Fruit fly (Drosophila melanogaster) whole organism, embryonic: ENCODE results near the gene RpS17.

Experiments used
- Adf1 ChIP-seq: fragments of 200-800 bp; sonication (Bioruptor generic); IDR thresholded peaks from 2 replicates; pipeline ENCODE4 v1.3.6; 2022; ENCODE audit warnings: missing biosample characterization, missing genetic modification characterization
- CG11560 ChIP-seq: fragments of 200-800 bp; sonication (Bioruptor generic); IDR thresholded peaks from 3 replicates; pipeline ENCODE4 v1.3.6; 2022; ENCODE audit warnings: missing biosample characterization, missing genetic modification characterization
- CG11723 ChIP-seq: fragments of 200-800 bp; sonication (Bioruptor generic); optimal IDR thresholded peaks from 2 replicates; lab custom pipeline; 2017; ENCODE audit warnings: missing biosample characterization, mild to moderate bottlenecking, missing genetic modification characterization
- CG12659 ChIP-seq: fragments of 200-800 bp; sonication (Bioruptor generic); optimal IDR thresholded peaks from 3 replicates; lab custom pipeline; 2017; ENCODE audit warnings: mild to moderate bottlenecking, missing biosample characterization, missing genetic modification reagents, missing genetic modification characterization
- CG13123 ChIP-seq: fragments of 200-800 bp; sonication (Bioruptor generic); optimal IDR thresholded peaks from 2 replicates; lab custom pipeline; 2016; ENCODE audit warnings: missing biosample characterization, missing genetic modification characterization
- CG15479 ChIP-seq: fragments of 200-800 bp; sonication (Bioruptor generic); optimal IDR thresholded peaks from 3 replicates; lab custom pipeline; 2019; ENCODE audit warnings: missing biosample characterization, mild to moderate bottlenecking, missing genetic modification characterization, moderate library complexity
- CG16779 ChIP-seq: fragments of 200-800 bp; sonication (Bioruptor generic); IDR thresholded peaks from 2 replicates; pipeline ENCODE4 v1.3.6; 2022; ENCODE audit warnings: missing biosample characterization, missing genetic modification characterization
- CG17829 ChIP-seq: fragments of 200-800 bp; optimal IDR thresholded peaks from 2 replicates; lab custom pipeline; 2019; ENCODE audit warnings: missing biosample characterization, mild to moderate bottlenecking, missing genetic modification characterization, moderate library complexity
- CG18011 ChIP-seq: fragments of 200-800 bp; sonication (Bioruptor generic); optimal IDR thresholded peaks from 2 replicates; lab custom pipeline; 2017; ENCODE audit warnings: missing biosample characterization, missing genetic modification characterization, mild to moderate bottlenecking, moderate library complexity, missing genotype
- CG1832 ChIP-seq: fragments of 200-800 bp; sonication (Bioruptor generic); optimal IDR thresholded peaks from 2 replicates; lab custom pipeline; 2017; ENCODE audit warnings: missing biosample characterization, mild to moderate bottlenecking, missing genetic modification characterization, inconsistent platforms
- CG32532 ChIP-seq: fragments of 200-800 bp; sonication (Bioruptor generic); IDR thresholded peaks from 2 replicates; pipeline ENCODE4 v1.3.6; 2022; ENCODE audit warnings: missing biosample characterization, missing genetic modification characterization
- CG3281 ChIP-seq: fragments of 200-800 bp; sonication (Bioruptor generic); optimal IDR thresholded peaks from 3 replicates; lab custom pipeline; 2017; ENCODE audit warnings: missing biosample characterization, mild to moderate bottlenecking, missing genetic modification characterization
- CG34376 ChIP-seq: fragments of 200-800 bp; sonication (Bioruptor generic); optimal IDR thresholded peaks from 2 replicates; lab custom pipeline; 2018; ENCODE audit warnings: missing biosample characterization, mild to moderate bottlenecking, missing genetic modification characterization
- CG4820 ChIP-seq: fragments of 200-800 bp; sonication (Bioruptor generic); optimal IDR thresholded peaks from 3 replicates; lab custom pipeline; 2016; ENCODE audit warnings: missing biosample characterization, missing genetic modification characterization
- CG5245 ChIP-seq: fragments of 200-800 bp; sonication (Bioruptor generic); optimal IDR thresholded peaks from 3 replicates; lab custom pipeline; 2016; ENCODE audit warnings: missing biosample characterization, missing genetic modification characterization
- CG5953 ChIP-seq: fragments of 200-800 bp; sonication (Bioruptor generic); IDR thresholded peaks from 2 replicates; pipeline ENCODE4 v1.3.6; 2022; ENCODE audit warnings: missing biosample characterization, missing genetic modification characterization
- CG8478 ChIP-seq: fragments of >200 bp; optimal IDR thresholded peaks from 2 replicates; lab custom pipeline; 2018
- D ChIP-seq, 2 experiments: fragments of 200-800 bp in 1 of 2; fragments of >200 bp in 1 of 2; sonication (Bioruptor generic) in 1 of 2; optimal IDR thresholded peaks; 2 replicates in 1 of 2; 3 replicates in 1 of 2; lab custom pipeline; 2017; ENCODE audit warnings: mild to moderate bottlenecking in 1 of 2, missing biosample characterization in 1 of 2, missing genetic modification characterization in 1 of 2, missing genetic modification reagents in 1 of 2
- E2f1 ChIP-seq: fragments of 200-800 bp; sonication (Bioruptor generic); IDR thresholded peaks from 2 replicates; pipeline ENCODE4 v1.3.6; 2022; ENCODE audit warnings: missing biosample characterization, missing genetic modification characterization
- Hr78 ChIP-seq, 2 experiments: fragments of 200-800 bp in 1 of 2; fragments of >200 bp in 1 of 2; sonication (Bioruptor generic) in 1 of 2; optimal IDR thresholded peaks; 2 replicates each; lab custom pipeline; 2017 to 2019; ENCODE audit warnings: missing biosample characterization in 2 of 2, missing genetic modification characterization in 2 of 2, mild to moderate bottlenecking in 1 of 2, moderate library complexity in 1 of 2
- MESR4 ChIP-seq: fragments of 200-800 bp; sonication (Bioruptor generic); optimal IDR thresholded peaks from 2 replicates; lab custom pipeline; 2018; ENCODE audit warnings: missing biosample characterization, mild to moderate bottlenecking, missing genetic modification characterization, moderate library complexity
- aop ChIP-seq: fragments of 200-800 bp; sonication (Bioruptor generic); IDR thresholded peaks from 2 replicates; pipeline ENCODE4 v1.3.6; 2022; ENCODE audit warnings: missing biosample characterization, missing genetic modification characterization
- bbx ChIP-seq: fragments of 200-800 bp; sonication (Bioruptor generic); IDR thresholded peaks from 2 replicates; pipeline ENCODE4 v1.3.6; 2022; ENCODE audit warnings: missing biosample characterization, missing genetic modification characterization; ENCODE audit not compliant: partially characterized antibody
- cg ChIP-seq: fragments of 200-800 bp; sonication (Bioruptor generic); optimal IDR thresholded peaks from 3 replicates; lab custom pipeline; 2019; ENCODE audit warnings: missing biosample characterization, mild to moderate bottlenecking, missing genetic modification characterization, moderate library complexity
- crol ChIP-seq: fragments of 200-800 bp; sonication (Bioruptor generic); IDR thresholded peaks from 2 replicates; pipeline ENCODE4 v1.3.6; 2022; ENCODE audit warnings: missing biosample characterization, missing genetic modification characterization
- crp ChIP-seq, 2 experiments: fragments of 200-800 bp; sonication (Bioruptor generic); optimal IDR thresholded peaks; 2 replicates in 1 of 2; 3 replicates in 1 of 2; lab custom pipeline; 2017; ENCODE audit warnings: missing biosample characterization in 2 of 2, missing genetic modification characterization in 2 of 2, mild to moderate bottlenecking in 1 of 2, moderate library complexity in 1 of 2
- disco-r ChIP-seq: fragments of 200-800 bp; sonication (Bioruptor generic); optimal IDR thresholded peaks from 2 replicates; lab custom pipeline; 2016; ENCODE audit warnings: missing biosample characterization, missing genetic modification characterization
- dpn ChIP-seq, 2 experiments: fragments of 200-800 bp; sonication (Bioruptor generic); optimal IDR thresholded peaks; 3 replicates each; lab custom pipeline; 2016; ENCODE audit warnings: missing biosample characterization in 2 of 2, missing genetic modification characterization in 2 of 2
- gsb-n ChIP-seq: fragments of 200-800 bp; sonication (Bioruptor generic); optimal IDR thresholded peaks from 3 replicates; lab custom pipeline; 2018; ENCODE audit warnings: missing biosample characterization, mild to moderate bottlenecking, missing genetic modification characterization
- kay ChIP-seq: fragments of 200-800 bp; sonication (Bioruptor generic); optimal IDR thresholded peaks from 2 replicates; lab custom pipeline; 2016; ENCODE audit warnings: missing biosample characterization, missing genetic modification characterization
- nerfin-1 ChIP-seq: fragments of 200-800 bp; sonication (Bioruptor generic); optimal IDR thresholded peaks from 3 replicates; lab custom pipeline; 2019; ENCODE audit warnings: missing biosample characterization, mild to moderate bottlenecking, missing genetic modification characterization, moderate library complexity
- nom ChIP-seq: fragments of 200-800 bp; sonication (Bioruptor generic); optimal IDR thresholded peaks from 2 replicates; lab custom pipeline; 2017; ENCODE audit warnings: missing biosample characterization, missing genetic modification characterization, mild to moderate bottlenecking, moderate library complexity, missing genetic modification reagents
- pb ChIP-seq: fragments of 200-800 bp; sonication (Bioruptor generic); optimal IDR thresholded peaks from 3 replicates; lab custom pipeline; 2016; ENCODE audit warnings: missing biosample characterization, missing genetic modification characterization
- pho ChIP-seq: fragments of 200-800 bp; sonication (Bioruptor generic); optimal IDR thresholded peaks from 2 replicates; lab custom pipeline; 2016; ENCODE audit warnings: missing biosample characterization, missing genetic modification characterization
- pros ChIP-seq: fragments of 200-800 bp; sonication (Bioruptor generic); optimal IDR thresholded peaks from 3 replicates; lab custom pipeline; 2019; ENCODE audit warnings: missing biosample characterization, mild to moderate bottlenecking, missing genetic modification characterization, moderate library complexity
- schlank ChIP-seq: fragments of 200-800 bp; sonication (Bioruptor generic); optimal IDR thresholded peaks from 2 replicates; lab custom pipeline; 2018; ENCODE audit warnings: missing biosample characterization, mild to moderate bottlenecking, missing genetic modification characterization
- seq ChIP-seq: fragments of 200-800 bp; sonication (Bioruptor generic); IDR thresholded peaks from 2 replicates; pipeline ENCODE4 v1.3.6; 2022; ENCODE audit warnings: missing biosample characterization, missing genetic modification characterization
- slbo ChIP-seq: fragments of 200-800 bp; sonication (Bioruptor generic); IDR thresholded peaks from 2 replicates; pipeline ENCODE4 v1.3.6; 2022; ENCODE audit warnings: missing biosample characterization, missing genetic modification characterization
- slou ChIP-seq: fragments of 200-800 bp; sonication (Bioruptor generic); optimal IDR thresholded peaks from 3 replicates; lab custom pipeline; 2016; ENCODE audit warnings: missing biosample characterization, missing genetic modification characterization
- toy ChIP-seq: fragments of 200-800 bp; sonication (Bioruptor generic); IDR thresholded peaks from 2 replicates; pipeline ENCODE4 v1.3.6; 2022; ENCODE audit warnings: missing biosample characterization, missing genetic modification characterization
- usp ChIP-seq: fragments of >200 bp; optimal IDR thresholded peaks from 2 replicates; lab custom pipeline; 2017; ENCODE audit warnings: missing biosample characterization, missing genetic modification characterization
- wor ChIP-seq: fragments of 200-800 bp; sonication (Bioruptor generic); IDR thresholded peaks from 2 replicates; pipeline ENCODE4 v1.3.6; 2022; ENCODE audit warnings: missing biosample characterization, missing genetic modification characterization

The RpS17 gene

dm6 chr3L:9410754-9411423, 18.7 kb downstream of the RpS17 start, which contains the start of the genes CG4022 and Cpsf5 (continued):
- TF ChIP-seq CG4820 (GFP tag; lab: Kevin White, UChicago): peak; percentile 61
- TF ChIP-seq CG15479: peak; percentile 66
- TF ChIP-seq MESR4 (GFP tag; lab: Kevin White, UChicago): peak; percentile 50
- peak; percentile 63 for TF ChIP-seq schlank (tag; lab: Kevin White, UChicago)
- TF ChIP-seq CG18011 (GFP tag; lab: Kevin White, UChicago): peak; percentile 58
- TF ChIP-seq aop: no peak
- peak in 1 of 2 experiments; percentile 53 for TF ChIP-seq crp (GFP tag; optimal IDR thresholded peaks at IDR 0.05; lab: Kevin White, UChicago)
- no peak for TF ChIP-seq disco-r (GFP tag; lab: Kevin White, UChicago)
- peak; percentile 67 for TF ChIP-seq pho (GFP tag; lab: Kevin White, UChicago)
- no peak for TF ChIP-seq CG8478 (lab: Kevin White, UChicago)
- peak; percentile 84 for TF ChIP-seq gsb-n (tag; lab: Kevin White, UChicago)
- peak; percentile 23 for TF ChIP-seq CG34376 (GFP tag; lab: Kevin White, UChicago)
- TF ChIP-seq pb: peak; percentile 31

dm6 chr3L:9410030-9410589, 19.5 kb downstream of the RpS17 start:
- peak; percentile 24 for TF ChIP-seq nerfin-1 (tag; lab: Kevin White, UChicago)
- TF ChIP-seq MESR4 (GFP tag; lab: Kevin White, UChicago): peak; percentile 26
- no peak for TF ChIP-seq CG12659 (GFP tag; lab: Kevin White, UChicago)
- no peak for TF ChIP-seq CG17829 (tag; lab: Kevin White, UChicago)
- TF ChIP-seq CG3281 (GFP tag; lab: Kevin White, UChicago): no peak
- no peak for TF ChIP-seq Adf1 (GFP tag; lab: Robert Waterston, UW)
- TF ChIP-seq Hr78 (GFP tag; optimal IDR thresholded peaks at IDR 0.05; lab: Kevin White, UChicago): peak in 1 of 2 experiments; percentile 20
- peak; percentile 64 for TF ChIP-seq crol
- 0 out of 2 replicates have a peak, but pooled peaks have one; percentile 5 for TF ChIP-seq bbx (GFP tag; lab: Robert Waterston, UW)
- peak; percentile 13 for TF ChIP-seq nom (GFP tag; lab: Kevin White, UChicago)
- TF ChIP-seq D (optimal IDR thresholded peaks at IDR 0.05; lab: Kevin White, UChicago): peak; percentile 69
- TF ChIP-seq D (GFP tag; optimal IDR thresholded peaks at IDR 0.05; lab: Kevin White, UChicago): no peak
- TF ChIP-seq CG1832 (GFP tag; lab: Kevin White, UChicago): peak; percentile 63
- no peak for TF ChIP-seq CG11723 (GFP tag; lab: Kevin White, UChicago)
- no peak for TF ChIP-seq CG5953 (GFP tag; lab: Robert Waterston, UW)
- TF ChIP-seq kay: no peak
- TF ChIP-seq CG13123 (GFP tag; lab: Kevin White, UChicago): no peak
- no peak for TF ChIP-seq seq (GFP tag; lab: Robert Waterston, UW)
- no peak for TF ChIP-seq slou (GFP tag; lab: Kevin White, UChicago)
- TF ChIP-seq CG32532 (GFP tag; lab: Robert Waterston, UW): no peak
- TF ChIP-seq slbo (GFP tag; lab: Robert Waterston, UW): no peak
- TF ChIP-seq CG8478 (lab: Kevin White, UChicago): peak; percentile 75
- no peak for TF ChIP-seq CG5245
- no peak for TF ChIP-seq toy
- TF ChIP-seq wor (GFP tag; lab: Robert Waterston, UW): no peak
- TF ChIP-seq CG16779 (GFP tag; lab: Robert Waterston, UW): 0 out of 2 replicates have a peak, but pooled peaks have one; percentile 22
- TF ChIP-seq E2f1: no peak
- peak; percentile 82 for TF ChIP-seq pros
- no peak for TF ChIP-seq dpn (GFP tag; optimal IDR thresholded peaks at IDR 0.05; lab: Kevin White, UChicago)
- no peak for TF ChIP-seq CG11560 (tag; lab: Robert Waterston, UW)
- TF ChIP-seq cg (GFP tag; lab: Kevin White, UChicago): peak; percentile 94
- no peak for TF ChIP-seq usp
